Worm (Caenorhabditis elegans) whole organism, L3 larva: ENCODE results near the gene F38A5.2.
A peak's percentile ranks its signal among the peaks of the same experiment; 100 is the strongest.

Source experiments
- R02D3.7 ChIP-seq: fragments of 150-350 bp; optimal IDR thresholded peaks from 2 replicates; lab custom pipeline; 2014; ENCODE audit warnings: missing biosample characterization, missing genetic modification characterization
- ZK546.5 ChIP-seq: sonication (generic microtip); optimal IDR thresholded peaks from 2 replicates; lab custom pipeline; 2017; ENCODE audit warnings: missing biosample characterization, missing genetic modification characterization
- aly-2 ChIP-seq: fragments of 150-350 bp; optimal IDR thresholded peaks from 2 replicates; lab custom pipeline; 2014; ENCODE audit warnings: missing biosample characterization, missing genetic modification characterization
- ama-1 ChIP-seq: fragments of 150-350 bp; optimal IDR thresholded peaks from 2 replicates; lab custom pipeline; 2018
- ceh-16 ChIP-seq: sonication (generic microtip); optimal IDR thresholded peaks from 2 replicates; lab custom pipeline; 2017; ENCODE audit warnings: missing biosample characterization, missing genetic modification characterization
- ceh-28 ChIP-seq: fragments of 150-350 bp; optimal IDR thresholded peaks from 2 replicates; lab custom pipeline; 2014; ENCODE audit warnings: missing biosample characterization, missing genetic modification reagents, missing genetic modification characterization
- ceh-82 ChIP-seq: fragments of 150-350 bp; optimal IDR thresholded peaks from 2 replicates; lab custom pipeline; 2014; ENCODE audit warnings: missing biosample characterization, missing genetic modification characterization
- ceh-9 ChIP-seq: sonication (generic microtip); optimal IDR thresholded peaks from 2 replicates; lab custom pipeline; 2018; ENCODE audit warnings: missing biosample characterization, missing genetic modification characterization
- daf-12 ChIP-seq: fragments of 150-350 bp; optimal IDR thresholded peaks from 2 replicates; lab custom pipeline; 2014; ENCODE audit warnings: missing biosample characterization, missing genetic modification reagents, missing genetic modification characterization
- egl-27 ChIP-seq: sonication (generic microtip); optimal IDR thresholded peaks from 4 replicates; lab custom pipeline; 2017; ENCODE audit warnings: missing biosample characterization, missing genetic modification reagents, missing genetic modification characterization
- egl-5 ChIP-seq: fragments of 150-350 bp; optimal IDR thresholded peaks from 2 replicates; lab custom pipeline; 2017; ENCODE audit warnings: missing biosample characterization, missing genetic modification reagents, missing genetic modification characterization, inconsistent platforms
- elt-1 ChIP-seq: fragments of 150-350 bp; optimal IDR thresholded peaks from 2 replicates; lab custom pipeline; 2014; ENCODE audit warnings: missing biosample characterization, missing genetic modification characterization
- elt-2 ChIP-seq: sonication (generic microtip); optimal IDR thresholded peaks from 2 replicates; lab custom pipeline; 2016; ENCODE audit warnings: missing genetic modification reagents, mild to moderate bottlenecking, missing genetic modification characterization, missing compliant biosample characterization
- elt-3 ChIP-seq, 3 experiments: fragments of 150-350 bp in 1 of 3; sonication (generic microtip) in 2 of 3; optimal IDR thresholded peaks; 2 replicates in 2 of 3; 4 replicates in 1 of 3; lab custom pipeline; 2014 to 2017; ENCODE audit warnings: missing biosample characterization in 3 of 3, missing genetic modification characterization in 3 of 3
- eor-1 ChIP-seq, 2 experiments: fragments of 150-350 bp; optimal IDR thresholded peaks; 2 replicates each; lab custom pipeline; 2014 to 2018; ENCODE audit warnings: missing biosample characterization in 2 of 2, missing genetic modification characterization in 2 of 2
- fkh-2 ChIP-seq: fragments of 150-350 bp; optimal IDR thresholded peaks from 2 replicates; lab custom pipeline; 2014; ENCODE audit warnings: missing biosample characterization, missing genetic modification reagents, missing genetic modification characterization
- fos-1 ChIP-seq: fragments of 150-350 bp; optimal IDR thresholded peaks from 2 replicates; lab custom pipeline; 2014; ENCODE audit warnings: missing biosample characterization, missing genetic modification characterization
- jun-1 ChIP-seq: fragments of 150-350 bp; optimal IDR thresholded peaks from 2 replicates; lab custom pipeline; 2014; ENCODE audit warnings: missing biosample characterization, missing genetic modification reagents, missing genetic modification characterization
- lin-15B ChIP-seq: fragments of 150-350 bp; optimal IDR thresholded peaks from 2 replicates; lab custom pipeline; 2014; ENCODE audit warnings: missing biosample characterization, missing genetic modification characterization
- lsy-12 ChIP-seq: sonication (generic microtip); optimal IDR thresholded peaks from 2 replicates; lab custom pipeline; 2016; ENCODE audit warnings: mild to moderate bottlenecking, missing genetic modification characterization, missing compliant biosample characterization
- mdl-1 ChIP-seq: fragments of 150-350 bp; optimal IDR thresholded peaks from 2 replicates; lab custom pipeline; 2014; ENCODE audit warnings: missing biosample characterization, missing genetic modification characterization
- mml-1 ChIP-seq: fragments of 150-350 bp; sonication (generic microtip); optimal IDR thresholded peaks from 3 replicates; lab custom pipeline; 2014; ENCODE audit warnings: missing biosample characterization, missing genetic modification characterization
- nfya-1 ChIP-seq: sonication (generic microtip); optimal IDR thresholded peaks from 2 replicates; lab custom pipeline; 2017; ENCODE audit warnings: missing genetic modification characterization, mild to moderate bottlenecking, missing compliant biosample characterization, antibody characterized with exemption, moderate library complexity; ENCODE audit not compliant: insufficient read depth
- nhr-23 ChIP-seq: fragments of 150-350 bp; optimal IDR thresholded peaks from 2 replicates; lab custom pipeline; 2014; ENCODE audit warnings: missing biosample characterization, missing genetic modification reagents, missing genetic modification characterization
- nhr-25 ChIP-seq: sonication (generic microtip); optimal IDR thresholded peaks from 2 replicates; lab custom pipeline; 2017; ENCODE audit warnings: missing biosample characterization, missing genetic modification characterization
- nhr-43 ChIP-seq: sonication (generic microtip); optimal IDR thresholded peaks from 2 replicates; lab custom pipeline; 2016; ENCODE audit warnings: mild to moderate bottlenecking, missing genetic modification characterization, missing compliant biosample characterization; ENCODE audit not compliant: poor library complexity, severe bottlenecking
- nhr-67 ChIP-seq: fragments of 150-350 bp; optimal IDR thresholded peaks from 2 replicates; lab custom pipeline; 2014; ENCODE audit warnings: missing biosample characterization, missing genetic modification characterization
- nhr-76 ChIP-seq: fragments of 150-350 bp; sonication (generic microtip); optimal IDR thresholded peaks from 5 replicates; lab custom pipeline; 2014; ENCODE audit warnings: missing biosample characterization, missing genetic modification characterization
- nhr-77 ChIP-seq: fragments of 150-350 bp; optimal IDR thresholded peaks from 2 replicates; lab custom pipeline; 2014; ENCODE audit warnings: missing biosample characterization, missing genetic modification characterization
- pha-4 ChIP-seq: fragments of 150-350 bp; optimal IDR thresholded peaks from 2 replicates; lab custom pipeline; 2014; ENCODE audit warnings: missing biosample characterization, missing genetic modification reagents, missing genetic modification characterization
- pqm-1 ChIP-seq: fragments of 150-350 bp; optimal IDR thresholded peaks from 2 replicates; lab custom pipeline; 2017; ENCODE audit warnings: missing biosample characterization, missing genetic modification characterization, inconsistent platforms
- snpc-4 ChIP-seq: fragments of 150-350 bp; optimal IDR thresholded peaks from 2 replicates; lab custom pipeline; 2014; ENCODE audit warnings: missing biosample characterization, missing genetic modification characterization
- unc-39 ChIP-seq: sonication (generic microtip); optimal IDR thresholded peaks from 4 replicates; lab custom pipeline; 2017; ENCODE audit warnings: missing biosample characterization, missing genetic modification characterization
- unc-62 ChIP-seq: fragments of 150-350 bp; sonication (generic microtip); optimal IDR thresholded peaks from 4 replicates; lab custom pipeline; 2014; ENCODE audit warnings: missing biosample characterization, missing genetic modification reagents, missing genetic modification characterization
- zag-1 ChIP-seq: fragments of 150-350 bp; optimal IDR thresholded peaks from 2 replicates; lab custom pipeline; 2014; ENCODE audit warnings: missing biosample characterization, missing genetic modification characterization
- ztf-11 ChIP-seq: fragments of 150-350 bp; optimal IDR thresholded peaks from 2 replicates; lab custom pipeline; 2014; ENCODE audit warnings: missing biosample characterization, missing genetic modification characterization

F38A5.2 gene

DNA sequence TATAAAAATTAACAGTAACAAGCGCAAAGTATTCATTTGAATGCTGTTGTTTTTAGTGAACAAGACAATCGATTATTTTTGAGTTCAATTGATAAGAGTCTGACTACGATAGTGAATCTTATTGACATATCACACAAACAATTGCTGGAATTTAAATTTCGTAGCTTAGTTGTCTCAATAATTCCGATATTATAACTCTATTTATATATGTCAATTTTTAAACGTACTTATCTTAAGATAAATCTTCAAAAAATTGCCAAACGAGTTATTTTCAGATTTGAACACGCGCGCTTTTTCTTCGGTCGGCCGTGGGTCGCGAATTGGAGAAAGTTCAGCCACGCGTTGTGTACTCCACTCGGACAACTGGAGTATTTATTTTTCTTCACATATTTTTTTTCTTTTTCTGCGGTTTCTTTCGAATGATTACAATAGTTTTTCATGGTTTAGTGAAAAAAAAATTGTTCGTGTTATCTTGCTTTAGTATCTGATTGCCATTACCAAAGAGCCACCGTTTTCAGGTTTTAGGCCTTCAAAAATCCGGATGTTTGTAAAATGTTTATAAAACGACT, 46.6 kb upstream of the F38A5.2 start, which contains the start of the genes cest-5.1 and C01B10.9 (continued):
- TF ChIP-seq ceh-16 = no peak
- TF ChIP-seq ztf-11 (tag; lab: Kevin White, UChicago) = no peak
- TF ChIP-seq lsy-12 (tag; lab: Kevin White, UChicago) = peak; percentile 61
- no peak for TF ChIP-seq elt-1 (tag; lab: Kevin White, UChicago)
- peak; percentile 83 for TF ChIP-seq lin-15B (tag; lab: Kevin White, UChicago)

- no peak for TF ChIP-seq ceh-9 (tag; lab: Kevin White, UChicago)
- TF ChIP-seq pqm-1 = peak; percentile 9
- TF ChIP-seq egl-5 (tag; lab: Kevin White, UChicago) = no peak
- TF ChIP-seq ceh-28 = peak; percentile 14
- TF ChIP-seq pha-4 = peak; percentile 26
- no peak for TF ChIP-seq ceh-82
- peak; percentile 67 for TF ChIP-seq elt-2 (tag; lab: Kevin White, UChicago)
- no peak for TF ChIP-seq ZK546.5 (tag; lab: Kevin White, UChicago)
These were observed 42.6 kb upstream of the F38A5.2 start, which contains the start of gene cest-5.2 for ce11 chrIV:6627798-6628197. Gene cest-5.2 (minus strand): TSS chrIV:6627925.

ce11 chrIV:6623390-6623789, 38.2 kb upstream of the F38A5.2 start, which contains the start of gene C01B10.44:
Gene C01B10.44 (plus strand): TSS chrIV:6623690.
- TF ChIP-seq ama-1 (lab: Kevin White, UChicago) (no peak), eor-1 (tag; optimal IDR thresholded peaks at IDR 0.05; lab: Kevin White, UChicago) (no peak), elt-1 (tag; lab: Kevin White, UChicago) (no peak), lin-15B (tag; lab: Kevin White, UChicago) (no peak), unc-39 (no peak), ceh-28 (no peak), nhr-23 (tag; lab: Kevin White, UChicago) (no peak)

DNA sequence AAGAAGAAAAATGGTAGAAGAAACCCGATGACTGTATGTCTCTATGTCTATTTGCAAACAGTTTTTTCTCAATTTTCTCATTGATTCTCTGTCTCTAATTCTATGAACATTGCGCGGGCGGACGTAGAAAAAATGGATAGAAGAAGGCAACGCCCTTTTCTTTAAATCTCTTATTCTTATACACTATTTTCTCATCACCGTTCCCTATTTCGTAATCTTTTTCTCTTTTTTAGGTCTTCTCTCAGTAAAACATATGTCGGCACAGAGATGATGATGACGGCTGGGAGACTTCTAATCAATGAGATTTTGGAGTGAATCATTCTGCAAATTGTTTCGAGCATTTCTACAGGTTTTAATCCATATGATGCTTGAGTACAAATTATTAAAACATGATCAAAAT, 36.9 kb upstream of the F38A5.2 start:
- no peak for TF ChIP-seq daf-12 (tag; lab: Kevin White, UChicago)
- TF ChIP-seq pqm-1 = no peak
- no peak for TF ChIP-seq zag-1 (tag; lab: Kevin White, UChicago)
- no peak for TF ChIP-seq nhr-76 (tag; lab: Kevin White, UChicago)
- peak; percentile 76 for TF ChIP-seq nhr-23 (tag; lab: Kevin White, UChicago)
- TF ChIP-seq snpc-4 (tag; lab: Kevin White, UChicago) = no peak
- peak; percentile 36 for TF ChIP-seq pha-4
- no peak for TF ChIP-seq nhr-43 (tag; lab: Kevin White, UChicago)
- no peak for TF ChIP-seq nhr-67 (tag; lab: Kevin White, UChicago)
- TF ChIP-seq nfya-1 (tag; lab: Kevin White, UChicago) = peak; percentile 20
- TF ChIP-seq ceh-82 = no peak
- no peak for TF ChIP-seq nhr-77 (tag; lab: Kevin White, UChicago)
- TF ChIP-seq fos-1 (tag; lab: Kevin White, UChicago) = no peak
- TF ChIP-seq ceh-9 (tag; lab: Kevin White, UChicago) = no peak
- TF ChIP-seq elt-3 (tag; optimal IDR thresholded peaks at IDR 0.05; lab: Kevin White, UChicago) = peak in 1 of 3 experiments; percentile 73
- TF ChIP-seq unc-62 = no peak
- TF ChIP-seq egl-27 (tag; lab: Kevin White, UChicago) = no peak
- no peak for TF ChIP-seq R02D3.7 (tag; lab: Kevin White, UChicago)
- no peak for TF ChIP-seq eor-1 (tag; optimal IDR thresholded peaks at IDR 0.05; lab: Kevin White, UChicago)
- TF ChIP-seq nhr-25 (tag; lab: Kevin White, UChicago) = peak; percentile 70
- no peak for TF ChIP-seq fkh-2 (tag; lab: Kevin White, UChicago)
- no peak for TF ChIP-seq mdl-1
- TF ChIP-seq lsy-12 (tag; lab: Kevin White, UChicago) = no peak
- TF ChIP-seq ceh-28 = peak; percentile 38
- no peak for TF ChIP-seq aly-2 (tag; lab: Kevin White, UChicago)
- no peak for TF ChIP-seq ama-1 (lab: Kevin White, UChicago)
- no peak for TF ChIP-seq unc-39
- TF ChIP-seq, all 47 proteins: peak for 6

- TF ChIP-seq mdl-1 (no peak), R02D3.7 (tag; lab: Kevin White, UChicago) (no peak), mml-1 (tag; lab: Kevin White, UChicago) (no peak), nhr-67 (tag; lab: Kevin White, UChicago) (no peak), jun-1 (tag; lab: Kevin White, UChicago) (no peak)
These were observed 36.1 kb upstream of the F38A5.2 start, which contains the start of gene C01B10.3 for ce11 chrIV:6621252-6621651. Gene C01B10.3 (minus strand): TSS chrIV:6621352.
